Worm (Caenorhabditis elegans): ENCODE results near the gene swsn-7.

swsn-7 gene

DNA sequence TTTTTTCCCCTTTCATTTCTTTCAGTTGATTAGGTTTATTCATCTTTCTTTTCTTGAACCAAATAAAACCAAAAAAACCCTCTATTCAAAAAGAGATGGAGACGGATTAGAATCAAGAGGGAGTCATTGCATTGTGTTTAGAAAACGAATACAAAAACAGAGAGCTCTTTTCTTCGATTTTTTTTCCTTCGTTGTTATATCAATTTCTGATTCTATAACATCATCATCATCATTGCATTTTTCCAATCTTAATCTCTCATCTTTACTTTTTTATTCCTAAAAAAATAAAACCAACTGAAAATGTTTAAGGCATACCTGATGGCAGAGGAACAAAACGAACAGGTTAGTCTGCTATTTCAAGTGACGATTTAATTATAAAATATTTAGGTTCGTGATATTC is 31.2 kb upstream of the swsn-7 start, which contains the start of gene T05H10.8:
T05H10.8 (plus strand) TSS at position 301 of the 400 bp plus-strand sequence.
- TF ChIP-seq ztf-1 (GFP tag; conservative IDR thresholded peaks at IDR 0.05): no peak

DNA sequence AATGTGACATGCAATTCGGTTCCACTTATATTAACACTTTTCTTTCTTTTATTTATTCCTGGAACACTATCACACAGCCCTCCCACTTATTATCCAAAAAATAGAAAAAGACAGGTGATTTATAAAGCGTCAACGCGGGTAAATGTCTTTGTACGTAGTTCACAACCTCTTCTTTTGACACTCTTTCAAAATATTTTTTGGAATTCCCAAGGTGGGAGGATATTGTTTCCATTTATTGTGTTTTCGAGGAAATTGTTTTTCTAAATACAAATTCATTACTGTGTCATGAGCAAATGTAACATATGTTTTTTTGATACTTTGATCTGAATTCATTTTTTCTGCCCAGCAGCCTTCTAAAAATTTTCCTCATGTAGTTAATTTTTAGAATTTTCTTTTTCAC is 30.3 kb upstream of the swsn-7 start:
- TF ChIP-seq sma-9 (GFP tag; optimal IDR thresholded peaks at IDR 0.05): no peak
- no peak for TF ChIP-seq sma-9 (tag; optimal IDR thresholded peaks at IDR 0.05)

DNA sequence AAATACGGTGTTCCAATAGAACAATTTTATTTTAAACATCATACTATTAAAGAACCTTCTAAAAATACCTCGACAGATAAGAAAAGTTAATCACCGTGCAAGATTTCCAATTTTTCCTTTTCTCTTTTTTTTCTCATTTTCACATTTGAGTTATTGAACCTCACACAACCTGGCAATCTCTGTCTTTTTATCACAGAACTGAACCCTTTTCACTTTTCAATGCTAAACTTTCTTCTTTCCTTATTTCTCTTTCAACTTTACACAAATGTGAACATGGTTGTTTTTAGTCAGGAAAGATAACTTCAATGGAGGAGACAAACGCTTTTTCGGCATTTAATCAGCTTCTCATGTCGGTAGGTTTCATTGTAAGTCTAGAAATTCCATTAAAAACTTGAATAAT is 25.3 kb upstream of the swsn-7 start, which contains the start of gene T05H10.4:
T05H10.4 (plus strand) TSS at position 301 of the 400 bp plus-strand sequence.
- no peak for TF ChIP-seq fos-1 (tag; optimal IDR thresholded peaks at IDR 0.05)
- no peak for TF ChIP-seq elt-3 (tag; optimal IDR thresholded peaks at IDR 0.05)
- TF ChIP-seq ZK546.5 (tag; optimal IDR thresholded peaks at IDR 0.05): no peak
- TF ChIP-seq nhr-23 (tag; optimal IDR thresholded peaks at IDR 0.05): no peak
- TF ChIP-seq aly-2 (tag; optimal IDR thresholded peaks at IDR 0.05): no peak
- TF ChIP-seq lin-39 (tag; optimal IDR thresholded peaks at IDR 0.05): no peak
- no peak for TF ChIP-seq blmp-1 (tag; optimal IDR thresholded peaks at IDR 0.05; ENCODE audit: insufficient read depth)

DNA sequence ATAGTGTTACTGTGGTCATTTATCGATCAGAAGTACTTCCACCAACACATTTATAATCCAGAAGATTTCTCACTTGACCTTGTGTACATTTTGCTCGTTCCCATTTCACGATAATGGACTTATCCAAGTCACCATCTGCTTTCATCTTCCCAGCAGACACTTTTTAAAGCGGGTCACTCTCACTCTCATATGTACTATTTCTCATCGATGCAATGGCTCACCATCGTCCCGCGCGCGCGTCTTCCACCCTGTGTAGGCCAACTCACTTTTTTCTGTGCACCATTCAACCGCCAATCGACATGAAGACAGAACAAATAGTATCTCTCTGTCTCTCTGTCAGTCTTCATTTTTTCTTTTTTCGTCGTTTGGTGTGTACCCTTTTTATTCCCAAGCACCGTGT is 24.6 kb upstream of the swsn-7 start:
- TF ChIP-seq lsy-2 (tag; optimal IDR thresholded peaks at IDR 0.05) (no peak), ZK546.5 (tag; optimal IDR thresholded peaks at IDR 0.05) (no peak), fos-1 (tag; optimal IDR thresholded peaks at IDR 0.05) (no peak), nhr-21 (tag; optimal IDR thresholded peaks at IDR 0.05) (no peak), unc-39 (tag; optimal IDR thresholded peaks at IDR 0.05) (no peak), ztf-1 (GFP tag; conservative IDR thresholded peaks at IDR 0.05) (no peak), ceh-16 (tag; optimal IDR thresholded peaks at IDR 0.05) (no peak), R02D3.7 (tag; optimal IDR thresholded peaks at IDR 0.05) (no peak), sma-3 (GFP tag; optimal IDR thresholded peaks at IDR 0.05) (no peak), ztf-11 (tag; optimal IDR thresholded peaks at IDR 0.05) (no peak), gmeb-1 (tag; optimal IDR thresholded peaks at IDR 0.05) (no peak), sma-9 (GFP tag; optimal IDR thresholded peaks at IDR 0.05) (no peak), sma-9 (tag; optimal IDR thresholded peaks at IDR 0.05) (no peak), nhr-25 (tag; optimal IDR thresholded peaks at IDR 0.05) (no peak), sem-4 (tag; optimal IDR thresholded peaks at IDR 0.05) (no peak), nhr-77 (tag; optimal IDR thresholded peaks at IDR 0.05) (no peak), unc-62 (GFP tag; optimal IDR thresholded peaks at IDR 0.05) (no peak), ztf-4 (tag; optimal IDR thresholded peaks at IDR 0.05) (no peak), egl-27 (tag; optimal IDR thresholded peaks at IDR 0.05) (no peak), alr-1 (tag; optimal IDR thresholded peaks at IDR 0.05) (no peak), nhr-6 (tag; optimal IDR thresholded peaks at IDR 0.05) (no peak)

DNA sequence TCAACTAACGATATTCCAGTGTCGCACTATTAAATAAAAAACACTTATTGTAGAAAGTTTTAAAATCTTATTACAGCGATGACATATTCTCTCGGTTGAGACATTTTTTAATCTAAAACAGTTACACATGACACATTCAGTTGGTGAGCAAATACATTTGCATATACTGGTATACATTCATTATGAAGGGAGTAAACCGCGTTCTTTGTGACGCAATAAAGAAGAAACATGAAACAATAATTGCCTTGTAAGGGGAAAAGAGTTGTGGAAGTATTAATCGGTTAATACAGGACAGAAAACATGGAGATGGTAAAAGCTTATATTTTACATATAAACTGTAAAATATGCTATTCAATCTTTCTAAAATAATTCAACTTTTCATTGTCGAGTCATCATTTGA is 23.8 kb upstream of the swsn-7 start:
- no peak for TF ChIP-seq nhr-129 (tag; optimal IDR thresholded peaks at IDR 0.05)
- no peak for TF ChIP-seq gmeb-1 (tag; optimal IDR thresholded peaks at IDR 0.05)

DNA sequence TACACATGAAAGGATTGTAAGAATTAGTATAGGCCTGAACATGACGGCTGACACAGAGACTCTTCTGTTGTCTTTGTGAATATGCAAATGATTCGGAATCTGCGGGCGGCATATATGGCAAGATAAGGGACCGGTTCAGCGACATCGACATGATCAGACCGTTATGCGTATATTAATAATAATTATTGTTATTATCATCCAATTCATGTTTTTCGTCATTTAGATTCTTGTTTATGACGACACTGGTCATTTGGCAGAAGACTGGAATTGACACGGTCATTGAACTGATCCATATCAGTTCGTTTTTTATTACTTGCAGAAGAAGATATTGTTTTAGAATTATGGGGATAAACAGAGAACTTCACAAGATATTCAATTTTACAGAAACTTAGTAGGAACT is 22.9 kb upstream of the swsn-7 start, which contains the start of gene mtre-1:
mtre-1 (minus strand) TSS at position 101 of the 400 bp plus-strand sequence.
- TF ChIP-seq aly-2 (tag; optimal IDR thresholded peaks at IDR 0.05) (no peak), unc-39 (tag; optimal IDR thresholded peaks at IDR 0.05) (no peak), ztf-1 (GFP tag; conservative IDR thresholded peaks at IDR 0.05) (no peak), ceh-16 (tag; optimal IDR thresholded peaks at IDR 0.05) (no peak)

DNA sequence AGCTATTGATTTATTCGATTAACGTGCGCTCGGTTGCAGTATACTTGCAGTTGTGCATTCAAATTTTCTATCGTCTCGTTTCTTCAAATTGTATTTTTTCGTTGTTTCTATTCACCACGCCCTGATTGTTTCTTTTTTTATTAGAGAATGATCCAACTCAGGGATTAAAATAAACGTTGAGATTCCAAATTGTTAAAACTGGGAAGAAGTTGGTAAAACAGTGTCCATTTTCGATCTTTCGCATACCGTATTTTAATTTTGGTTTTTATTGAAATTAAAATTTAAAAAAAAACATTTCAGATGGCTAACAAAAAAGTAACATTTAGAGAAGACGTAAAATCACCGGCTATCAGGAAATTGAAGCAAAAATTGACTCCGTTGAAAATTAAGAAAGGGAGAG is 19.7 kb upstream of the swsn-7 start, which contains the start of gene apn-1:
apn-1 (plus strand) TSS at position 301 of the 400 bp plus-strand sequence.
- TF ChIP-seq elt-3 (tag; optimal IDR thresholded peaks at IDR 0.05) (no peak), crh-2 (tag; optimal IDR thresholded peaks at IDR 0.05) (no peak), unc-39 (tag; optimal IDR thresholded peaks at IDR 0.05) (no peak), lsy-2 (tag; optimal IDR thresholded peaks at IDR 0.05) (no peak), unc-55 (GFP tag; optimal IDR thresholded peaks at IDR 0.05) (no peak), mbf-1 (tag; optimal IDR thresholded peaks at IDR 0.05) (no peak), nhr-237 (tag; optimal IDR thresholded peaks at IDR 0.05) (no peak), C34F6.9 (tag; optimal IDR thresholded peaks at IDR 0.05) (no peak), nhr-11 (tag; optimal IDR thresholded peaks at IDR 0.05) (no peak), nhr-12 (tag; optimal IDR thresholded peaks at IDR 0.05) (no peak), unc-62 (GFP tag; optimal IDR thresholded peaks at IDR 0.05) (no peak), elt-1 (tag; optimal IDR thresholded peaks at IDR 0.05) (no peak), egl-27 (tag; optimal IDR thresholded peaks at IDR 0.05) (no peak), sem-4 (tag; optimal IDR thresholded peaks at IDR 0.05) (no peak), nhr-23 (tag; optimal IDR thresholded peaks at IDR 0.05) (no peak), zag-1 (tag; optimal IDR thresholded peaks at IDR 0.05) (no peak)
